Worm (Caenorhabditis elegans): ENCODE results near the gene twk-42.

twk-42 gene

ce11 chrV:17718647-17719046, 13.8 kb downstream of the twk-42 start, which contains the start of gene str-77:
Gene str-77, plus strand, starts transcription at chrV:17718947.
- TF ChIP-seq T22C8.4 (GFP tag; IDR thresholded peaks at IDR 0.05) (no peak), ztf-23 (GFP tag; IDR thresholded peaks at IDR 0.05) (no peak), ztf-29 (GFP tag; IDR thresholded peaks at IDR 0.05) (no peak), tab-1 (GFP tag; IDR thresholded peaks at IDR 0.05) (no peak), cog-1 (tag; optimal IDR thresholded peaks at IDR 0.05) (no peak), klf-2 (GFP tag; conservative IDR thresholded peaks at IDR 0.05) (no peak), med-1 (GFP tag; optimal IDR thresholded peaks at IDR 0.05; ENCODE audit: insufficient read depth) (no peak), ref-1 (GFP tag; conservative IDR thresholded peaks at IDR 0.05) (no peak), flt-1 (GFP tag; IDR thresholded peaks at IDR 0.05) (no peak)

ce11 chrV:17714330-17714729, 18.1 kb downstream of the twk-42 start, which contains the start of gene twk-33:
Gene twk-33, minus strand, starts transcription at chrV:17714377.
- TF ChIP-seq med-1 (GFP tag; optimal IDR thresholded peaks at IDR 0.05; ENCODE audit: insufficient read depth) (no peak), cog-1 (tag; optimal IDR thresholded peaks at IDR 0.05) (no peak), klf-2 (GFP tag; conservative IDR thresholded peaks at IDR 0.05) (no peak), T22C8.4 (GFP tag; IDR thresholded peaks at IDR 0.05) (no peak), ztf-29 (GFP tag; IDR thresholded peaks at IDR 0.05) (no peak)

ce11 chrV:17712349-17712748, 20.1 kb downstream of the twk-42 start:
- TF ChIP-seq med-1 (GFP tag; optimal IDR thresholded peaks at IDR 0.05; ENCODE audit: insufficient read depth) (no peak), tab-1 (GFP tag; IDR thresholded peaks at IDR 0.05) (no peak)

ce11 chrV:17707022-17707421, 25.4 kb downstream of the twk-42 start, which contains the start of gene srh-31:
Gene srh-31, plus strand, starts transcription at chrV:17707322.
- TF ChIP-seq flt-1 (GFP tag; IDR thresholded peaks at IDR 0.05), result no peak
- TF ChIP-seq ref-1 (GFP tag; conservative IDR thresholded peaks at IDR 0.05), result no peak
- no peak for TF ChIP-seq ztf-29 (GFP tag; IDR thresholded peaks at IDR 0.05)
- no peak for TF ChIP-seq klf-2 (GFP tag; conservative IDR thresholded peaks at IDR 0.05)
- no peak for TF ChIP-seq T22C8.4 (GFP tag; IDR thresholded peaks at IDR 0.05)
- TF ChIP-seq med-1 (GFP tag; optimal IDR thresholded peaks at IDR 0.05; ENCODE audit: insufficient read depth), result no peak
- TF ChIP-seq cog-1 (tag; optimal IDR thresholded peaks at IDR 0.05), result no peak
- no peak for TF ChIP-seq ztf-23 (GFP tag; IDR thresholded peaks at IDR 0.05)
- no peak for TF ChIP-seq tab-1 (GFP tag; IDR thresholded peaks at IDR 0.05)

- TF ChIP-seq tab-1 (GFP tag; IDR thresholded peaks at IDR 0.05), result no peak
- no peak for TF ChIP-seq med-1 (GFP tag; optimal IDR thresholded peaks at IDR 0.05; ENCODE audit: insufficient read depth)
- TF ChIP-seq klf-2 (GFP tag; conservative IDR thresholded peaks at IDR 0.05), result no peak
- no peak for TF ChIP-seq ztf-23 (GFP tag; IDR thresholded peaks at IDR 0.05)
- no peak for TF ChIP-seq ztf-29 (GFP tag; IDR thresholded peaks at IDR 0.05)
- no peak for TF ChIP-seq ref-1 (GFP tag; conservative IDR thresholded peaks at IDR 0.05)
- TF ChIP-seq flt-1 (GFP tag; IDR thresholded peaks at IDR 0.05), result no peak
- TF ChIP-seq T22C8.4 (GFP tag; IDR thresholded peaks at IDR 0.05), result no peak
- TF ChIP-seq cog-1 (tag; optimal IDR thresholded peaks at IDR 0.05), result no peak
Measured at ce11 chrV:17706217-17706806, 26.1 kb downstream of the twk-42 start.

ce11 chrV:17705814-17706213, 26.6 kb downstream of the twk-42 start, which contains the start of gene W06D12.6:
Gene W06D12.6, plus strand, starts transcription at chrV:17706114.
- TF ChIP-seq ref-1 (GFP tag; conservative IDR thresholded peaks at IDR 0.05) (no peak), tab-1 (GFP tag; IDR thresholded peaks at IDR 0.05) (no peak), med-1 (GFP tag; optimal IDR thresholded peaks at IDR 0.05; ENCODE audit: insufficient read depth) (no peak), ztf-23 (GFP tag; IDR thresholded peaks at IDR 0.05) (no peak), ztf-29 (GFP tag; IDR thresholded peaks at IDR 0.05) (no peak), cog-1 (tag; optimal IDR thresholded peaks at IDR 0.05) (no peak), flt-1 (GFP tag; IDR thresholded peaks at IDR 0.05) (no peak), T22C8.4 (GFP tag; IDR thresholded peaks at IDR 0.05) (no peak), klf-2 (GFP tag; conservative IDR thresholded peaks at IDR 0.05) (no peak)

ce11 chrV:17700728-17701262, 31.6 kb downstream of the twk-42 start, which contains the start of the genes Y26G10.5 and srh-32:
Gene Y26G10.5, minus strand, starts transcription at chrV:17700828.
Gene srh-32, plus strand, starts transcription at chrV:17701212.
- TF ChIP-seq ztf-23 (GFP tag; IDR thresholded peaks at IDR 0.05) (no peak), tab-1 (GFP tag; IDR thresholded peaks at IDR 0.05) (no peak), cog-1 (tag; optimal IDR thresholded peaks at IDR 0.05) (no peak), klf-2 (GFP tag; conservative IDR thresholded peaks at IDR 0.05) (no peak), T22C8.4 (GFP tag; IDR thresholded peaks at IDR 0.05) (no peak), ref-1 (GFP tag; conservative IDR thresholded peaks at IDR 0.05) (no peak), ztf-29 (GFP tag; IDR thresholded peaks at IDR 0.05) (no peak), med-1 (GFP tag; optimal IDR thresholded peaks at IDR 0.05; ENCODE audit: insufficient read depth) (no peak), flt-1 (GFP tag; IDR thresholded peaks at IDR 0.05) (no peak)

- TF ChIP-seq cog-1 (tag; optimal IDR thresholded peaks at IDR 0.05) (no peak), klf-2 (GFP tag; conservative IDR thresholded peaks at IDR 0.05) (no peak), T22C8.4 (GFP tag; IDR thresholded peaks at IDR 0.05) (no peak), ztf-23 (GFP tag; IDR thresholded peaks at IDR 0.05) (no peak), med-1 (GFP tag; optimal IDR thresholded peaks at IDR 0.05; ENCODE audit: insufficient read depth) (no peak), tab-1 (GFP tag; IDR thresholded peaks at IDR 0.05) (no peak), ztf-29 (GFP tag; IDR thresholded peaks at IDR 0.05) (no peak), flt-1 (GFP tag; IDR thresholded peaks at IDR 0.05) (no peak), ref-1 (GFP tag; conservative IDR thresholded peaks at IDR 0.05) (no peak)
Measured at ce11 chrV:17699659-17700058, 32.8 kb downstream of the twk-42 start, which contains the start of gene Y26G10.6. Gene Y26G10.6, plus strand, starts transcription at chrV:17699959.

- no peak for TF ChIP-seq tab-1 (GFP tag; IDR thresholded peaks at IDR 0.05)
Measured at ce11 chrV:17699097-17699496, 33.3 kb downstream of the twk-42 start, which contains the start of gene Y26G10.4. Gene Y26G10.4, minus strand, starts transcription at chrV:17699197.

ce11 chrV:17696753-17697152, 35.7 kb downstream of the twk-42 start, which contains the start of gene spp-29:
Gene spp-29, minus strand, starts transcription at chrV:17696853.
- TF ChIP-seq ztf-23 (GFP tag; IDR thresholded peaks at IDR 0.05) (no peak), klf-2 (GFP tag; conservative IDR thresholded peaks at IDR 0.05) (no peak), tab-1 (GFP tag; IDR thresholded peaks at IDR 0.05) (no peak), ztf-29 (GFP tag; IDR thresholded peaks at IDR 0.05) (no peak), med-1 (GFP tag; optimal IDR thresholded peaks at IDR 0.05; ENCODE audit: insufficient read depth) (no peak), T22C8.4 (GFP tag; IDR thresholded peaks at IDR 0.05) (no peak), ref-1 (GFP tag; conservative IDR thresholded peaks at IDR 0.05) (no peak), flt-1 (GFP tag; IDR thresholded peaks at IDR 0.05) (no peak), cog-1 (tag; optimal IDR thresholded peaks at IDR 0.05) (no peak)
